Worm (Caenorhabditis elegans) whole organism, L4 larva: ENCODE measurements around the gene C49C8.8.

Experiments used
- F26F4.8 ChIP-seq: fragments of 200-800 bp; sonication (Bioruptor generic); conservative IDR thresholded peaks from 2 replicates; pipeline ENCODE4 v1.3.6; 2022; ENCODE audit warnings: missing genetic modification characterization, missing compliant biosample characterization
- R02D3.7 ChIP-seq: fragments of 150-350 bp; sonication (generic microtip); optimal IDR thresholded peaks from 3 replicates; lab custom pipeline; 2014; ENCODE audit warnings: missing biosample characterization, missing genetic modification characterization
- Y48G9A.11 ChIP-seq: fragments of 200-800 bp; sonication (Bioruptor generic); IDR thresholded peaks from 2 replicates; pipeline ENCODE4 v1.3.6; 2022; ENCODE audit warnings: missing genetic modification reagents, missing genetic modification characterization, missing compliant biosample characterization
- Y5F2A.4 ChIP-seq: fragments of 200-800 bp; sonication (Bioruptor generic); optimal IDR thresholded peaks from 2 replicates; lab custom pipeline; 2018; ENCODE audit warnings: mild to moderate bottlenecking, missing genetic modification characterization, missing compliant biosample characterization
- aly-2 ChIP-seq: sonication (generic microtip); optimal IDR thresholded peaks from 2 replicates; lab custom pipeline; 2018; ENCODE audit warnings: missing biosample characterization, missing genetic modification characterization
- ama-1 ChIP-seq: fragments of 150-350 bp; optimal IDR thresholded peaks from 2 replicates; lab custom pipeline; 2014; ENCODE audit warnings: inconsistent platforms, mixed read lengths
- attf-4 ChIP-seq: sonication (generic microtip); optimal IDR thresholded peaks from 3 replicates; lab custom pipeline; 2017; ENCODE audit warnings: missing biosample characterization, missing genetic modification characterization
- ceh-20 ChIP-seq: fragments of 200-800 bp; sonication (Bioruptor generic); IDR thresholded peaks from 2 replicates; pipeline ENCODE4 v1.3.6; 2022; ENCODE audit warnings: missing genetic modification reagents, missing genetic modification characterization, missing compliant biosample characterization
- ceh-44 ChIP-seq: fragments of 200-800 bp; sonication (Bioruptor generic); IDR thresholded peaks from 2 replicates; pipeline ENCODE4 v1.3.6; 2022; ENCODE audit warnings: missing genetic modification reagents, missing genetic modification characterization, missing compliant biosample characterization
- ceh-62 ChIP-seq: sonication (generic microtip); optimal IDR thresholded peaks from 2 replicates; lab custom pipeline; 2017; ENCODE audit warnings: missing biosample characterization, missing genetic modification characterization
- ceh-82 ChIP-seq: sonication (generic microtip); optimal IDR thresholded peaks from 2 replicates; lab custom pipeline; 2017; ENCODE audit warnings: missing biosample characterization, missing genetic modification characterization
- cey-2 ChIP-seq: sonication (generic microtip); optimal IDR thresholded peaks from 3 replicates; lab custom pipeline; 2017; ENCODE audit warnings: missing genetic modification characterization, mild to moderate bottlenecking, missing compliant biosample characterization, antibody characterized with exemption, borderline replicate concordance; ENCODE audit not compliant: insufficient read depth
- ctbp-1 ChIP-seq: fragments of 200-800 bp; sonication (Bioruptor generic); IDR thresholded peaks from 2 replicates; pipeline ENCODE4 v1.3.6; 2022; ENCODE audit warnings: missing genetic modification reagents, missing genetic modification characterization, missing compliant biosample characterization
- daf-12 ChIP-seq: fragments of 150-350 bp; optimal IDR thresholded peaks from 2 replicates; lab custom pipeline; 2014; ENCODE audit warnings: missing biosample characterization, missing genetic modification reagents, missing genetic modification characterization
- daf-16 ChIP-seq, 3 experiments: sonication (generic microtip); optimal IDR thresholded peaks; 2 replicates each; lab custom pipeline; 2016 to 2017; ENCODE audit warnings: missing genetic modification characterization in 3 of 3, missing genetic modification reagents in 3 of 3, mild to moderate bottlenecking in 2 of 3, missing compliant biosample characterization in 2 of 3, missing biosample characterization in 1 of 3, moderate library complexity in 1 of 3
- daf-19 ChIP-seq: fragments of 200-800 bp; sonication (Bioruptor generic); conservative IDR thresholded peaks from 2 replicates; pipeline ENCODE4 v1.3.6; 2022; ENCODE audit warnings: missing genetic modification characterization, missing compliant biosample characterization
- daf-8 ChIP-seq: fragments of 200-800 bp; sonication (Bioruptor generic); IDR thresholded peaks from 2 replicates; pipeline ENCODE4 v1.3.6; 2022; ENCODE audit warnings: missing genetic modification characterization, missing compliant biosample characterization
- dmd-8 ChIP-seq: fragments of 200-800 bp; sonication (Bioruptor generic); IDR thresholded peaks from 2 replicates; pipeline ENCODE4 v1.3.6; 2022; ENCODE audit warnings: missing genetic modification characterization, missing compliant biosample characterization
- dpl-1 ChIP-seq: fragments of 150-350 bp; optimal IDR thresholded peaks from 2 replicates; lab custom pipeline; 2014; ENCODE audit warnings: missing biosample characterization, missing genetic modification reagents, missing genetic modification characterization
- egl-27 ChIP-seq: sonication (generic microtip); optimal IDR thresholded peaks from 3 replicates; lab custom pipeline; 2017; ENCODE audit warnings: missing biosample characterization, missing genetic modification reagents, missing genetic modification characterization
- egl-43 ChIP-seq: fragments of 200-800 bp; sonication (Bioruptor generic); IDR thresholded peaks from 2 replicates; pipeline ENCODE4 v1.3.6; 2022; ENCODE audit warnings: missing genetic modification reagents, missing genetic modification characterization, missing compliant biosample characterization
- fos-1 ChIP-seq: fragments of 150-350 bp; optimal IDR thresholded peaks from 2 replicates; lab custom pipeline; 2014; ENCODE audit warnings: missing biosample characterization, missing genetic modification characterization
- gei-8 ChIP-seq: fragments of 200-800 bp; sonication (Bioruptor generic); optimal IDR thresholded peaks from 2 replicates; lab custom pipeline; 2018; ENCODE audit warnings: mild to moderate bottlenecking, missing genetic modification characterization, missing compliant biosample characterization
- hlh-30 ChIP-seq: sonication (generic microtip); optimal IDR thresholded peaks from 2 replicates; lab custom pipeline; 2017; ENCODE audit warnings: antibody characterized with exemption, mild to moderate bottlenecking, missing genetic modification characterization, missing compliant biosample characterization; ENCODE audit not compliant: insufficient read depth
- jun-1 ChIP-seq: fragments of 150-350 bp; optimal IDR thresholded peaks from 2 replicates; lab custom pipeline; 2014; ENCODE audit warnings: missing biosample characterization, missing genetic modification reagents, missing genetic modification characterization
- lin-1 ChIP-seq: fragments of 200-800 bp; sonication (Bioruptor generic); IDR thresholded peaks from 2 replicates; pipeline ENCODE4 v1.3.6; 2022; ENCODE audit warnings: missing genetic modification reagents, missing genetic modification characterization, missing compliant biosample characterization
- lir-3 ChIP-seq: sonication (generic microtip); optimal IDR thresholded peaks from 2 replicates; lab custom pipeline; 2016; ENCODE audit warnings: mild to moderate bottlenecking, missing genetic modification characterization, missing compliant biosample characterization
- madf-9 ChIP-seq: fragments of 200-800 bp; sonication (Bioruptor generic); conservative IDR thresholded peaks from 2 replicates; pipeline ENCODE4 v1.3.6; 2022; ENCODE audit warnings: missing genetic modification reagents, missing genetic modification characterization, missing compliant biosample characterization
- mxl-2 ChIP-seq: fragments of 200-800 bp; sonication (Bioruptor generic); conservative IDR thresholded peaks from 2 replicates; pipeline ENCODE4 v1.3.6; 2022; ENCODE audit warnings: missing genetic modification reagents, missing genetic modification characterization, missing compliant biosample characterization
- mxl-3 ChIP-seq: fragments of 200-800 bp; sonication (Bioruptor generic); optimal IDR thresholded peaks from 2 replicates; lab custom pipeline; 2018; ENCODE audit warnings: mild to moderate bottlenecking, missing genetic modification characterization, missing compliant biosample characterization
- nhr-111 ChIP-seq: fragments of 200-800 bp; sonication (Bioruptor generic); optimal IDR thresholded peaks from 2 replicates; lab custom pipeline; 2018; ENCODE audit warnings: mild to moderate bottlenecking, missing genetic modification characterization, missing compliant biosample characterization
- nhr-237 ChIP-seq: sonication (generic microtip); optimal IDR thresholded peaks from 2 replicates; lab custom pipeline; 2017; ENCODE audit warnings: missing biosample characterization, missing genetic modification characterization
- nhr-25 ChIP-seq: sonication (generic microtip); optimal IDR thresholded peaks from 2 replicates; lab custom pipeline; 2017; ENCODE audit warnings: missing genetic modification characterization, mild to moderate bottlenecking, missing compliant biosample characterization, antibody characterized with exemption, moderate library complexity, borderline replicate concordance; ENCODE audit not compliant: insufficient read depth
- nhr-28 ChIP-seq: fragments of 150-350 bp; optimal IDR thresholded peaks from 2 replicates; lab custom pipeline; 2014; ENCODE audit warnings: missing biosample characterization, missing genetic modification characterization
- nhr-48 ChIP-seq: sonication (generic microtip); optimal IDR thresholded peaks from 2 replicates; lab custom pipeline; 2016; ENCODE audit warnings: mild to moderate bottlenecking, missing genetic modification characterization, missing compliant biosample characterization
- nhr-76 ChIP-seq: fragments of 150-350 bp; optimal IDR thresholded peaks from 2 replicates; lab custom pipeline; 2014; ENCODE audit warnings: missing biosample characterization, missing genetic modification characterization
- pha-4 ChIP-seq, 2 experiments: fragments of 150-350 bp in 1 of 2; fragments of 200-800 bp in 1 of 2; sonication (Bioruptor generic) in 1 of 2; IDR thresholded peaks in 1 of 2; optimal IDR thresholded peaks in 1 of 2; 2 replicates each; pipeline versions ENCODE4 v1.3.6 to Lab custom; 2014 to 2022; ENCODE audit warnings: missing genetic modification characterization in 2 of 2, missing genetic modification reagents in 2 of 2, missing biosample characterization in 1 of 2, missing compliant biosample characterization in 1 of 2
- php-3 ChIP-seq: fragments of 200-800 bp; sonication (Bioruptor generic); IDR thresholded peaks from 2 replicates; pipeline ENCODE4 v1.3.6; 2022; ENCODE audit warnings: missing genetic modification reagents, missing genetic modification characterization, missing compliant biosample characterization
- pqm-1 ChIP-seq: sonication (generic microtip); optimal IDR thresholded peaks from 2 replicates; lab custom pipeline; 2017; ENCODE audit warnings: missing biosample characterization, missing genetic modification characterization
- sdz-12 ChIP-seq: fragments of 200-800 bp; sonication (Bioruptor generic); optimal IDR thresholded peaks from 2 replicates; lab custom pipeline; 2018; ENCODE audit warnings: mild to moderate bottlenecking, missing genetic modification characterization, missing compliant biosample characterization
- set-16 ChIP-seq: fragments of 200-800 bp; sonication (Bioruptor generic); IDR thresholded peaks from 2 replicates; pipeline ENCODE4 v1.3.6; 2022; ENCODE audit warnings: missing genetic modification reagents, missing genetic modification characterization, missing compliant biosample characterization
- snpc-1.2 ChIP-seq: fragments of 200-800 bp; sonication (Bioruptor generic); IDR thresholded peaks from 2 replicates; pipeline ENCODE4 v1.3.6; 2022; ENCODE audit warnings: missing genetic modification reagents, missing genetic modification characterization, missing compliant biosample characterization
- snpc-4 ChIP-seq: fragments of 150-350 bp; optimal IDR thresholded peaks from 2 replicates; lab custom pipeline; 2014; ENCODE audit warnings: missing biosample characterization, missing genetic modification characterization
- tra-1 ChIP-seq: fragments of 200-800 bp; sonication (Bioruptor generic); IDR thresholded peaks from 2 replicates; pipeline ENCODE4 v1.3.6; 2022; ENCODE audit warnings: missing genetic modification reagents, missing genetic modification characterization, missing compliant biosample characterization
- unc-39 ChIP-seq: sonication (generic microtip); optimal IDR thresholded peaks from 2 replicates; lab custom pipeline; 2017; ENCODE audit warnings: missing biosample characterization, missing genetic modification characterization
- vab-7 ChIP-seq: fragments of 200-800 bp; sonication (Bioruptor generic); IDR thresholded peaks from 2 replicates; pipeline ENCODE4 v1.3.6; 2022; ENCODE audit warnings: missing genetic modification reagents, missing genetic modification characterization, missing compliant biosample characterization
- zfp-3 ChIP-seq: fragments of 200-800 bp; sonication (Bioruptor generic); conservative IDR thresholded peaks from 2 replicates; pipeline ENCODE4 v1.3.6; 2022; ENCODE audit warnings: missing genetic modification reagents, missing genetic modification characterization, missing compliant biosample characterization
- zip-11 ChIP-seq: fragments of 200-800 bp; sonication (Bioruptor generic); IDR thresholded peaks from 2 replicates; pipeline ENCODE4 v1.3.6; 2022; ENCODE audit warnings: missing genetic modification characterization, missing compliant biosample characterization

C49C8.8 gene

DNA sequence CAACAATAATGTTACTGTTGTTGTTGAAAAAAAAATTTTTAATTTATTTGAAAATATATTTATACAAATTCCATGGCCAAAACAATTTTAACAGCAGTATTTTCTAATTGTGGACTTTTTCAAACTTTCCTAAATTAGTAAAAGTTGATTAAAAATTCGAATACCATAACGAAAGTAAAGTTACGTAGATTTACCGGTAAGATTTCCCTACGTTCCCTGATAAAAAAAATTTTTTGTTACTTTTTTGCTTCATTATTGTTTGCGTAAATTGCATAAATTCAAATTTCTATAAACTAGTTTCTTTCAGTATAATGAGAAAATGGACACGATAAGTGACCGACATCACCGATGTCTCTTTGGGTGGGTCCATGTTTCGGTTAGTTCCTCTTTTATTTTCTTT lies 43.0 kb upstream of the C49C8.8 start, which contains the start of gene F42A9.6:
F42A9.6 (plus strand) TSS at position 301 of the 400 bp plus-strand sequence.
- TF ChIP-seq fos-1 (no peak), ama-1 (no peak), egl-27 (tag; lab: Kevin White, UChicago) (no peak), jun-1 (tag; lab: Kevin White, UChicago) (no peak), nhr-237 (tag; lab: Kevin White, UChicago) (no peak), snpc-1.2 (GFP tag; lab: Robert Waterston, UW) (no peak), madf-9 (GFP tag; lab: Robert Waterston, UW) (no peak), F26F4.8 (GFP tag; lab: Robert Waterston, UW) (no peak), Y48G9A.11 (GFP tag; lab: Robert Waterston, UW) (no peak), egl-43 (no peak)

DNA sequence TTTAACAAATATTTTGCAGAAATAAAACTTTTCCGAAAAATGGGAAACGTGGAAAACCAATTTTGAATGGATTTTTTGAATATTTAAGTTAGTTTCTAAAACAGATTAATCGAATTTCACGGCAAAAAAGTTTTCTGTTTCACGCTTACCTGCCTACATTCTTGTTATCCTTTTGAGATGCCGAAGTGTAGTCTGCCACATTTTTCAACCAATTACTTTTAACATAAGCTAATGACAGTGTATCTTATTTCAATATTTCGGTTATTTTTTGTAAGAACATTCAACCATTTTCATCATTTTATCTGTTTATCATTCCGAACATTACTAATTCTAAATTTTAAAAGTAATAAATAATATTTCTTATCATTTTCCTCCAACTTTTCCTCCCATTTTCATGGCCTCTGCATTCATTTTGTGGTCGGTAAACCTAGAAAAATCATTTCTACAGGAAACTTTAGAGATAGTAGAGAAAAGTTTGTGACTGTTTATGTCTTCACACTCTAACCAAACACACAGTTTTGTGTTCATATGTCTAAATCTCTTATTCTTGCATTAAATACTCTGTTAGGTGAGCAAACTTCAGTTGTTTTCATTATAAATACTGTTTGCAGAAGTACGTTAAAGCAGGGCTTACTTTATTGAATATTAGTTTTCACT lies 39.9 kb upstream of the C49C8.8 start, which contains the start of the genes F42A9.17 and cyp-33E2:
F42A9.17 (minus strand) TSS at position 51 of the 657 bp plus-strand sequence.
cyp-33E2 (plus strand) TSS at position 449 of the 657 bp plus-strand sequence.
- TF ChIP-seq nhr-28: peak; percentile 88
- TF ChIP-seq Y48G9A.11 (GFP tag; lab: Robert Waterston, UW): no peak
- no peak for TF ChIP-seq vab-7 (GFP tag; lab: Robert Waterston, UW)
- TF ChIP-seq dpl-1 (GFP tag; lab: Kevin White, UChicago): no peak
- TF ChIP-seq nhr-25 (tag; lab: Kevin White, UChicago): no peak
- no peak for TF ChIP-seq dmd-8
- TF ChIP-seq zip-11 (GFP tag; lab: Robert Waterston, UW): no peak
- no peak for TF ChIP-seq ctbp-1 (GFP tag; lab: Robert Waterston, UW)
- no peak for TF ChIP-seq lin-1 (GFP tag; lab: Robert Waterston, UW)
- no peak for TF ChIP-seq tra-1
- no peak for TF ChIP-seq ceh-62
- TF ChIP-seq nhr-111 (GFP tag; lab: Kevin White, UChicago): no peak
- TF ChIP-seq Y5F2A.4 (GFP tag; lab: Kevin White, UChicago): no peak
- no peak for TF ChIP-seq set-16 (GFP tag; lab: Robert Waterston, UW)
- TF ChIP-seq mxl-2: no peak
- no peak for TF ChIP-seq unc-39
- no peak for TF ChIP-seq daf-19
- no peak for TF ChIP-seq daf-12 (tag; lab: Kevin White, UChicago)
- TF ChIP-seq nhr-76 (tag; lab: Kevin White, UChicago): no peak
- no peak for TF ChIP-seq cey-2
- no peak for TF ChIP-seq daf-8
- peak; percentile 90 for TF ChIP-seq pqm-1 (tag; lab: Kevin White, UChicago)
- no peak for TF ChIP-seq aly-2 (tag; lab: Kevin White, UChicago)
- no peak for TF ChIP-seq R02D3.7 (tag; lab: Kevin White, UChicago)
- no peak for TF ChIP-seq snpc-4 (tag; lab: Kevin White, UChicago)
- TF ChIP-seq gei-8 (GFP tag; lab: Kevin White, UChicago): no peak
- no peak for TF ChIP-seq daf-16 (GFP tag; optimal IDR thresholded peaks at IDR 0.05; lab: Kevin White, UChicago)
- TF ChIP-seq daf-16 (tag; optimal IDR thresholded peaks at IDR 0.05; lab: Kevin White, UChicago): peak; percentile 88
- TF ChIP-seq pha-4 (GFP tag; IDR thresholded peaks at IDR 0.05; lab: Robert Waterston, UW): no peak
- TF ChIP-seq pha-4 (tag; optimal IDR thresholded peaks at IDR 0.05; lab: Kevin White, UChicago): peak; percentile 12
- no peak for TF ChIP-seq lir-3 (tag; lab: Kevin White, UChicago)
- no peak for TF ChIP-seq fos-1
- TF ChIP-seq zfp-3 (GFP tag; lab: Robert Waterston, UW): no peak
- no peak for TF ChIP-seq mxl-3 (GFP tag; lab: Kevin White, UChicago)
- no peak for TF ChIP-seq nhr-237 (tag; lab: Kevin White, UChicago)
- TF ChIP-seq hlh-30 (tag; lab: Kevin White, UChicago): no peak
- no peak for TF ChIP-seq ceh-44
- no peak for TF ChIP-seq sdz-12
- TF ChIP-seq ceh-82 (tag; lab: Kevin White, UChicago): no peak
- TF ChIP-seq nhr-48 (tag; lab: Kevin White, UChicago): no peak
- no peak for TF ChIP-seq ceh-20 (GFP tag; lab: Robert Waterston, UW)
- TF ChIP-seq attf-4 (tag; lab: Kevin White, UChicago): no peak
- peak; percentile 65; the same call in 1 of the 2 replicates for TF ChIP-seq php-3 (GFP tag; lab: Robert Waterston, UW)
